Worm (Caenorhabditis elegans) whole organism, late embryonic: ENCODE measurements around the gene Y5H2B.3.

Source experiments
- C08G9.2 ChIP-seq: sonication (generic microtip); optimal IDR thresholded peaks from 2 replicates; lab custom pipeline; 2016; ENCODE audit warnings: mild to moderate bottlenecking, missing genetic modification characterization, moderate library complexity, missing compliant biosample characterization
- C38D4.7 ChIP-seq: fragments of 200-800 bp; sonication (Bioruptor generic); optimal IDR thresholded peaks from 2 replicates; lab custom pipeline; 2018; ENCODE audit warnings: mild to moderate bottlenecking, missing genetic modification characterization, moderate library complexity, missing compliant biosample characterization
- T23F11.4 ChIP-seq: fragments of 200-800 bp; sonication (Bioruptor generic); optimal IDR thresholded peaks from 2 replicates; lab custom pipeline; 2018; ENCODE audit warnings: mild to moderate bottlenecking, missing genetic modification characterization, missing compliant biosample characterization
- ahr-1 ChIP-seq: sonication (generic microtip); optimal IDR thresholded peaks from 2 replicates; lab custom pipeline; 2016; ENCODE audit warnings: missing genetic modification characterization, missing compliant biosample characterization
- ama-1 ChIP-seq: fragments of 150-350 bp; optimal IDR thresholded peaks from 2 replicates; lab custom pipeline; 2014
- ceh-18 ChIP-seq: sonication (generic microtip); optimal IDR thresholded peaks from 2 replicates; lab custom pipeline; 2016; ENCODE audit warnings: missing genetic modification characterization, missing compliant biosample characterization
- ceh-30 ChIP-seq: fragments of 150-350 bp; optimal IDR thresholded peaks from 2 replicates; lab custom pipeline; 2014; ENCODE audit warnings: missing biosample characterization, missing genetic modification characterization
- ceh-34 ChIP-seq: sonication (generic microtip); optimal IDR thresholded peaks from 2 replicates; lab custom pipeline; 2016; ENCODE audit warnings: mild to moderate bottlenecking, missing genetic modification characterization, missing compliant biosample characterization
- ceh-45 ChIP-seq: fragments of 200-800 bp; sonication (Bioruptor generic); IDR thresholded peaks from 2 replicates; pipeline ENCODE4 v1.3.6; 2022; ENCODE audit warnings: missing genetic modification reagents, missing genetic modification characterization, missing compliant biosample characterization
- ceh-48 ChIP-seq: sonication (generic microtip); optimal IDR thresholded peaks from 2 replicates; lab custom pipeline; 2016; ENCODE audit warnings: missing genetic modification characterization, inconsistent platforms, missing compliant biosample characterization
- che-1 ChIP-seq: sonication (generic microtip); optimal IDR thresholded peaks from 2 replicates; lab custom pipeline; 2016; ENCODE audit warnings: mild to moderate bottlenecking, missing genetic modification characterization, missing compliant biosample characterization
- dmd-4 ChIP-seq: sonication (generic microtip); optimal IDR thresholded peaks from 2 replicates; lab custom pipeline; 2016; ENCODE audit warnings: borderline replicate concordance, missing genetic modification characterization, missing compliant biosample characterization
- dve-1 ChIP-seq: sonication (generic microtip); optimal IDR thresholded peaks from 2 replicates; lab custom pipeline; 2017; ENCODE audit warnings: antibody characterized with exemption, mild to moderate bottlenecking, missing genetic modification characterization, missing compliant biosample characterization
- elt-4 ChIP-seq: sonication (generic microtip); optimal IDR thresholded peaks from 2 replicates; lab custom pipeline; 2016; ENCODE audit warnings: missing genetic modification characterization, missing compliant biosample characterization
- ets-4 ChIP-seq: sonication (generic microtip); optimal IDR thresholded peaks from 2 replicates; lab custom pipeline; 2016; ENCODE audit warnings: missing genetic modification characterization, missing compliant biosample characterization
- eyg-1 ChIP-seq: sonication (generic microtip); optimal IDR thresholded peaks from 2 replicates; lab custom pipeline; 2016; ENCODE audit warnings: missing genotype, missing genetic modification characterization, missing compliant biosample characterization
- fax-1 ChIP-seq: sonication (generic microtip); optimal IDR thresholded peaks from 2 replicates; lab custom pipeline; 2016; ENCODE audit warnings: missing genotype, missing genetic modification characterization, missing compliant biosample characterization
- fkh-10 ChIP-seq: fragments of 150-350 bp; optimal IDR thresholded peaks from 2 replicates; lab custom pipeline; 2014; ENCODE audit warnings: missing biosample characterization, missing genetic modification reagents, missing genetic modification characterization
- hlh-15 ChIP-seq: sonication (generic microtip); optimal IDR thresholded peaks from 2 replicates; lab custom pipeline; 2016; ENCODE audit warnings: missing genetic modification characterization, missing compliant biosample characterization
- hlh-6 ChIP-seq: sonication (generic microtip); optimal IDR thresholded peaks from 2 replicates; lab custom pipeline; 2016; ENCODE audit warnings: missing genotype, missing genetic modification characterization, missing compliant biosample characterization
- hlh-8 ChIP-seq: sonication (generic microtip); optimal IDR thresholded peaks from 2 replicates; lab custom pipeline; 2016; ENCODE audit warnings: missing genotype, missing genetic modification characterization, missing compliant biosample characterization
- lim-6 ChIP-seq: sonication (generic microtip); optimal IDR thresholded peaks from 2 replicates; lab custom pipeline; 2016; ENCODE audit warnings: missing genetic modification characterization, missing compliant biosample characterization
- lin-11 ChIP-seq: fragments of 200-800 bp; sonication (Bioruptor generic); optimal IDR thresholded peaks from 2 replicates; lab custom pipeline; 2018; ENCODE audit warnings: mild to moderate bottlenecking, missing genetic modification characterization, missing compliant biosample characterization
- madf-2 ChIP-seq: sonication (generic microtip); optimal IDR thresholded peaks from 2 replicates; lab custom pipeline; 2017; ENCODE audit warnings: missing genetic modification characterization, missing compliant biosample characterization
- nhr-232 ChIP-seq: sonication (generic microtip); optimal IDR thresholded peaks from 2 replicates; lab custom pipeline; 2016; ENCODE audit warnings: missing genetic modification characterization, missing compliant biosample characterization
- pax-1 ChIP-seq: fragments of 150-350 bp; optimal IDR thresholded peaks from 2 replicates; lab custom pipeline; 2014; ENCODE audit warnings: missing biosample characterization, missing genetic modification characterization
- pqm-1 ChIP-seq: sonication (generic microtip); optimal IDR thresholded peaks from 2 replicates; lab custom pipeline; 2016; ENCODE audit warnings: missing genetic modification characterization, missing compliant biosample characterization
- ref-2 ChIP-seq: sonication (generic microtip); optimal IDR thresholded peaks from 2 replicates; lab custom pipeline; 2016; ENCODE audit warnings: missing genetic modification characterization, missing compliant biosample characterization
- sdc-2 ChIP-seq: sonication (generic microtip); optimal IDR thresholded peaks from 2 replicates; lab custom pipeline; 2016; ENCODE audit warnings: missing genotype, missing genetic modification characterization, missing compliant biosample characterization
- sox-2 ChIP-seq: fragments of 200-800 bp; sonication (Bioruptor generic); IDR thresholded peaks from 2 replicates; pipeline ENCODE4 v1.3.6; 2022; ENCODE audit warnings: missing genetic modification reagents, missing genetic modification characterization, missing compliant biosample characterization
- sox-4 ChIP-seq: sonication (generic microtip); optimal IDR thresholded peaks from 2 replicates; lab custom pipeline; 2017; ENCODE audit warnings: mild to moderate bottlenecking, missing genetic modification characterization, inconsistent platforms, missing compliant biosample characterization
- tbx-2 ChIP-seq: sonication (generic microtip); optimal IDR thresholded peaks from 2 replicates; lab custom pipeline; 2016; ENCODE audit warnings: missing genetic modification characterization, missing compliant biosample characterization
- ttx-3 ChIP-seq: sonication (generic microtip); optimal IDR thresholded peaks from 2 replicates; lab custom pipeline; 2016; ENCODE audit warnings: missing genetic modification reagents, missing genetic modification characterization, missing compliant biosample characterization
- unc-42 ChIP-seq: sonication (generic microtip); optimal IDR thresholded peaks from 2 replicates; lab custom pipeline; 2016; ENCODE audit warnings: missing genotype, missing genetic modification characterization, missing compliant biosample characterization
- ztf-16 ChIP-seq: sonication (generic microtip); optimal IDR thresholded peaks from 2 replicates; lab custom pipeline; 2017; ENCODE audit warnings: missing genetic modification characterization, missing compliant biosample characterization

Gene Y5H2B.3

DNA sequence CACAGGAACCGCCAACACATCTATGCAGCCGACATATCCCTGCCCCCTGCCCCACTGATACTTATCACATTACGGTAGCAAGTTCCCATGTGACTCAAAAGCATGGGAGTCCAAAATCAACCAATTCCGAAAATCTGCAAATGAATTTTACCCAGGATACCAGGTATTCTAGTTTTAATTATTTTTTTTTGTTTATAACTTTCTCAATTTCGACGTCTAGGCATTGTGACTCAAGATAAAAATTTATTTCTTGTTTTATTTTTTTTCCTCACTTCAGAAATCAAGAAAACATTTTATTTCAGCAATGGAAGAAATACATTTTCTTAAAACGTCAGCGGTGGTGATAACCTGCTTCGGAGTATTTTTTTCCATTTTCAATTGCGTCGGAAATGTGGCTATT is 36.6 kb upstream of the Y5H2B.3 start, which contains the start of gene srbc-24:
Gene srbc-24, plus strand, starts transcription at position 301 of the 400 bp plus-strand sequence.
- no peak for TF ChIP-seq hlh-6 (tag; lab: Kevin White, UChicago)
- TF ChIP-seq ceh-45 (GFP tag; lab: Robert Waterston, UW): no peak
- no peak for TF ChIP-seq dve-1 (tag; lab: Kevin White, UChicago)
- no peak for TF ChIP-seq C38D4.7
- TF ChIP-seq sox-4 (tag; lab: Kevin White, UChicago): no peak
- TF ChIP-seq, all 69 proteins: peak for 0

DNA sequence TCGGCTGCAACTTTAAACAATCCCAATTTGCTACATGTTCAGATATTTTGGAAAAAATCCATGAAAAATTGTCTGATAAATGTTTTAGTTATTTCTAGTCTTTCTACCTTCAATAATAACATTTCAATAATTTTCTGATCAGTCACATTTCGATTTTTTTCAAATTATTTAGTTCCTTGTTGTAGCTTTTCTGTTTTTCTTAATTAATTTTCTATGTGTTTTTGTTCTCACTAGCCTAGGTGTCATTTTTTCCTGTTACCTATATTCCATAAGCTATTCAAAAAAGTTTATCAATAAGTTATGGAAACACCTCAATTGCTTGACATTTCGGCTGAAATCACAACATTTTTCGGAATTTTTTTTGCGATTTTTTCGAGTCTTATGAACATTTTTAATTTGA is 34.8 kb upstream of the Y5H2B.3 start, which contains the start of gene srbc-23:
Gene srbc-23, plus strand, starts transcription at position 301 of the 400 bp plus-strand sequence.
- TF ChIP-seq hlh-8 (tag; lab: Kevin White, UChicago) (no peak), pax-1 (no peak), ttx-3 (tag; lab: Kevin White, UChicago) (no peak), lim-6 (tag; lab: Kevin White, UChicago) (no peak), ceh-48 (tag; lab: Kevin White, UChicago) (no peak), ahr-1 (no peak), eyg-1 (tag; lab: Kevin White, UChicago) (no peak), lin-11 (no peak), madf-2 (tag; lab: Kevin White, UChicago) (no peak)

DNA sequence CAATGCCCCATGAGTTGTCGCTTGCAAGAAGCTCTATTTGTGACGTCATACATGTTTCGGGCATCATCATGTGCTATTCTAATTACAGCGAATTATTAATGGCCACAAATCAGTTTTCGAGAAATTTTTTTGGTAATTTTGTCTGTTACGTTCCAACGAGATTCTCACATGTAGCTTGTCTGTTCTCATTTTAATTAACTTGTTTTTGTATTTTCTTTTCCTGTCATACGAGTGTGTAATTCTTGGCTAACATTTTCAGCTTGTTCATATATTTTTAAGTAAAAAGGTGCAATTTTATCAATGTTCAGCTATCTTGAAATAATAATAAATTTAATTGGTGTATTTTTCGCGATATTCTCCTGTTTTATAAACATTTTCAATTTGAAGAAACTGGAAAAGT is 32.9 kb upstream of the Y5H2B.3 start, which contains the start of gene srbc-21:
Gene srbc-21, plus strand, starts transcription at position 301 of the 400 bp plus-strand sequence.
- TF ChIP-seq nhr-232 (tag; lab: Kevin White, UChicago): no peak
- no peak for TF ChIP-seq ets-4 (tag; lab: Kevin White, UChicago)
- no peak for TF ChIP-seq ceh-30
- TF ChIP-seq pqm-1: no peak
- no peak for TF ChIP-seq lim-6 (tag; lab: Kevin White, UChicago)

DNA sequence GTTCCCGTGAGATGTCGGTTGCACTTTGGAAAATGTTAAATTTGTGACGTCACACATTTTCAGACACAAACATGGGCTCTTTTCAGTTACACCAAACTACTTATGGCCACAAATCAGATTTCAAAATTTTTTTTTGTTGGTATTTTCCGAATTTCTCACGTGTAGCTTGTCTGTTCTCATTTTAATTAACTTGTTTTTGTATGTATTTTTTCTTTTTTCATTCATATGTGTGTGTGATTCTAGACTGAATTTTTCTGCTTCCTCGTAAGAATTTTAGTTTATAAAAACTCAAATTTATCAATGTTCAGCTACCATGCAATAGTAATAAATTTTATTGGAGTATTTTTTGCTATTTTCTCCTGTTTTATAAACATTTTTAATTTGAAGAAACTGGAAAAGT is 31.3 kb upstream of the Y5H2B.3 start, which contains the start of gene srbc-22:
Gene srbc-22, plus strand, starts transcription at position 301 of the 400 bp plus-strand sequence.
- TF ChIP-seq fkh-10: no peak
- no peak for TF ChIP-seq ttx-3 (tag; lab: Kevin White, UChicago)
- no peak for TF ChIP-seq hlh-15 (tag; lab: Kevin White, UChicago)

DNA sequence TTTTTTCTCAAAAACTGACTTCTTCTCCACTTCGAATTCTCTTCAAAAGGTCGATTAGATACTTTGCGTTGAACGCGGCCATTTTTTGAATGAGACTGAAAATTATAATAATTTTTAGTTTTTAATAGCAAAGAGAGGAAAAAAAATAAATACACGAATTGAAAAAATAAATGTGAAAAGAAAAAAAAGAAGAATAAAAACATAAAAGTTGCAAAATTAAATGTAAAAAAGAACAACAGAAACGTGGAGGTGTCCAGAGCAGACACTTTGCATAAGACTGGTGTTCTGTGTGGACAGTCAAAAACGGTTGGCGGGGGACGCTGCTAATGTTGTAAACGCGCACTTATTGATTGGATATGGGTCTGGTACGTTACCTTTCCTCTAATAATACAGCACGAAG is 28.8 kb upstream of the Y5H2B.3 start, which contains the start of gene C45H4.14:
Gene C45H4.14, minus strand, starts transcription at position 101 of the 400 bp plus-strand sequence.
- TF ChIP-seq ceh-30 (no peak), sox-2 (GFP tag; lab: Robert Waterston, UW) (no peak), elt-4 (no peak), tbx-2 (tag; lab: Kevin White, UChicago) (no peak), hlh-6 (tag; lab: Kevin White, UChicago) (no peak), unc-42 (tag; lab: Kevin White, UChicago) (no peak), ceh-34 (tag; lab: Kevin White, UChicago) (no peak), fax-1 (tag; lab: Kevin White, UChicago) (no peak), ceh-18 (tag; lab: Kevin White, UChicago) (no peak)

DNA sequence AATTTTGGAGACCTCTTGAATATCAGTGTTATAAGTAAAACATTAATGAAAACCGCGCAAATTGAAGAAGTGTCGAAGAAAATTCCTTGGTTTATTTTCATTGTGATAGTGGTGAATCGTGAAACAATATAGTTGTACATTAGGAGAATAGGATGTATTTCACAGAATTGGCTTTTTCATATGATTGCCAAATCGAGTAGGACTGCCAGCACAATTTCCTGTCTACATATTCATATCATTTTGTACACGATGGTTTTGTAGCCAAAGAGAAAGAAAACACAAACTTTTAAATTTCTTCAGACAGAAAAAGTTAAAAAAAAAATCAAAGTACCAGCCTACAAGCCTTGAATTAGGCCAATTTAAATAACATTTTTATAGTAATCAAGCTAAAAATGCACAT is 24.4 kb upstream of the Y5H2B.3 start, which contains the start of gene str-255:
Gene str-255, minus strand, starts transcription at position 101 of the 400 bp plus-strand sequence.
- no peak for TF ChIP-seq sdc-2 (tag; lab: Kevin White, UChicago)
- TF ChIP-seq nhr-232 (tag; lab: Kevin White, UChicago): no peak
- no peak for TF ChIP-seq che-1 (tag; lab: Kevin White, UChicago)
- no peak for TF ChIP-seq dmd-4 (tag; lab: Kevin White, UChicago)
- TF ChIP-seq ceh-30: no peak
- no peak for TF ChIP-seq elt-4
- TF ChIP-seq ref-2 (tag; lab: Kevin White, UChicago): no peak
- TF ChIP-seq C38D4.7: no peak
- no peak for TF ChIP-seq C08G9.2 (tag; lab: Kevin White, UChicago)
- TF ChIP-seq tbx-2 (tag; lab: Kevin White, UChicago): no peak
- no peak for TF ChIP-seq ztf-16 (tag; lab: Kevin White, UChicago)
- TF ChIP-seq T23F11.4: no peak
- TF ChIP-seq ama-1 (lab: Kevin White, UChicago): no peak
